Worm (Caenorhabditis elegans): ENCODE results near the gene T25B9.11.
"Not testable (repeated sequence)": the region's sequence is repeated elsewhere in the genome, so short reads cannot be mapped to it uniquely, and the experiment has no call there.

The T25B9.11 gene

DNA sequence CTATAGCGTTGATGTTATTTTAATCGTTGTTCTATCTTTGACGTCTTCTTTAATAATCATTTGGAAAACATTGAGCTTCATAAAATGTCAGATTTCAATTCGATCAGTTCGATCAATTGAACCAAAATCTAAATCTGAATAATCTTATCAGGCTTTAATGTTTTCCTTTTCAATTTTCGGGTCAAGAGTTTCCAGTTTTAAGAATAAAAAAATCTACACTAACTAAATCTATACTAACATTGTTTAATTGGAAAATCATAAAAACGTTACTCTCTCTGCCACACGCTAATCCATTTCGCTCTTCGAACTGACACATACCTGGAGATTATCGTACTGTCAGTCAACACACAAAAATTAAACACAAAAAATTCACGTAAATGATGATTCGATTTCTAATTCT is at the start of gene T25B9.11:
T25B9.11 (plus strand) TSS at position 301 of the 400 bp plus-strand sequence.
- TF ChIP-seq unc-62 (GFP tag; optimal IDR thresholded peaks at IDR 0.05), result no peak

DNA sequence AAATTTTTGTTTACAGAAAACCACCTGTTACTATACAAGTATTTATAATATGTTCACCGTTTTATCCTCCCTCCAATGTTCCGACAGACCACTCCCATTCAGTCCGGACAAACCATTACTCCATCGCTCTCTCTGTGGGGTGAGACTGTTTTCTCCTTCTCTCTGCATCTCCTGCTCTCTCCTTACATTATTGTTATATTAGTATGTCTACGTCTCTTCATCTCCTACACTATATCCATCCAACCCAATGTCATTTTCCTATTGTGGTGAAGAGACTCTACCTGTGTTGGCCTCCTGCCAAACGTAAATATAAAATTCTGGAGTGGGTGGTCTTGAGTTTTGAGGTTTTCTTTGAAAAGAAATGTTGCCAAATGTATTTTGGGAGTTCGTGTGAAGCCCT is 49.7 kb upstream of the T25B9.11 start:
- no peak for TF ChIP-seq unc-62 (GFP tag; optimal IDR thresholded peaks at IDR 0.05)

DNA sequence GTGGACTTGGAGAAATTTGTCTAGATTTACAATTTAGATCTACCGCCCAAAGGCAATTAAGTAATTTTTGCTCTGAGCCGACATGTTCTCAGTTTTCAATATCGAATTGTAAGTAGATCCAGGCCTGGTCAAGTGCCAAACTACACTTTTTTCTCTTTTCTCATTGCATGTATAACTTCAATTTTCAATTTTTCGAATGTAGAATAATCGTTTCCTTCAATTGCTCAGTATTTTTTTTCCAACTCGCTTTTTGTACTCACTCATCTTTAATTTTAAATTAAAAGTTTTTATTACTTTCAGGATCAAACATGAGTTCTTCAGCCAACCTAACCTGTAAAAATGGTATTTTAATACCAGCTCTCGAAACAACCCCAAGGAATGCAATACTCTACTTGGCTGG is 48.0 kb upstream of the T25B9.11 start, which contains the start of gene ncx-3:
ncx-3 (plus strand) TSS at position 301 of the 400 bp plus-strand sequence.
- no peak for TF ChIP-seq unc-62 (GFP tag; optimal IDR thresholded peaks at IDR 0.05)

DNA sequence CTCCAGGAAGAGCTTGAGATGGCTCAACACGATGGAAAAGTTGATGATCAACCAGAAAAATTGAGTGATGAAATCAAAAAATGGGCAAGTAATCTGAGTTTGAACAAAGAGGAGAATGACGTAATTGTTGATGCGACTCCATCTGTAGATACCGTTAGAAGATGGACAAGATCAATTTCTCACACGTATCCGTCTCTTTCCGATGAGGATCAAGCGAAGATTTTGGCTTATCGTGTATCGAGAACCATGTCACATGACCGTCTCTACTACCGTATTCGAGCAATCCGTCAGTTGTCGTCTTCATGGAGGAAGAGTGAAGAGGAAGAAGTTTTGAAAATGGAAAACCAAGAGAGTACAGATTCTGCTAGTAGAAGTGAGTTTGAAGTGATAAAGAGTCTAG is 46.2 kb upstream of the T25B9.11 start:
- TF ChIP-seq unc-62 (GFP tag; optimal IDR thresholded peaks at IDR 0.05), result no peak

DNA sequence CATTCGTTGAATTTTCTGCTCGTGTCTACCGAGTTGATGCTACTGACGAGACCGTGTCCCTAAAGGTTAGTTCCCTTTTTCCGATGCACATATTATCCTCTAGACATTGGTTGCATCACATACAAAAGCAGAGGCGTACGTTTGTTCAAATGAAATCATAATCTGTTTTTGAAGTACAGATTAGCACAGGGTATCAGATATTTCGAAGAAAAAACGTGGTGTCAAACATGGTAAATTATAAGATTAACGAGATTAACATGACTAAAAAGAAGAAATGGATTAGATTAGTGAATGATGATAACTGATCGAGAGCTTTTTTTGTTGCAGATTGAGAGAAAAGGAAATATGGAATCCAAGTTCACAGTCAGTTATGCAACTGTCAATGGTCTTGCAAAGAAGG is 45.4 kb upstream of the T25B9.11 start:
- TF ChIP-seq unc-62 (GFP tag; optimal IDR thresholded peaks at IDR 0.05), result no peak

DNA sequence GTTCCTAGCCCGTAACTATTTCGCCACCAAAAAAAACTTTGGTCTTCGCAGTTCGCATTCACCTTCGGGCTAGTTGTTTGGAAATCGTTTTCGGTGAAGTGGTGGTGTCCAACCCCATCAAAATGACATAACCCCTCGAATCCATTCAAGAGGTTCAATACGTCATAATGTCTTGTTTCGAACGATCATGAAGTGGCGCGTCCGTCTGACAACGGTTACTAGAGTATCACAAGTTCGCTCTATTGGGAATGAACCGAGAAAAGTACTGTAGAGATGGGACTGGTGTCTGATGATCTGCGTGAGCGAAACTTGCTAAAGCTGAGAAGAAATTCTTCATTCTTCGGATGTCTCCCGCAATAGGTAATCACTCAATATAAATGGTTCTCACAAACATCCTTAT is 36.6 kb upstream of the T25B9.11 start, which contains the start of gene ZC168.2:
ZC168.2 (plus strand) TSS at position 301 of the 400 bp plus-strand sequence.
- TF ChIP-seq unc-62 (GFP tag; optimal IDR thresholded peaks at IDR 0.05), result no peak

DNA sequence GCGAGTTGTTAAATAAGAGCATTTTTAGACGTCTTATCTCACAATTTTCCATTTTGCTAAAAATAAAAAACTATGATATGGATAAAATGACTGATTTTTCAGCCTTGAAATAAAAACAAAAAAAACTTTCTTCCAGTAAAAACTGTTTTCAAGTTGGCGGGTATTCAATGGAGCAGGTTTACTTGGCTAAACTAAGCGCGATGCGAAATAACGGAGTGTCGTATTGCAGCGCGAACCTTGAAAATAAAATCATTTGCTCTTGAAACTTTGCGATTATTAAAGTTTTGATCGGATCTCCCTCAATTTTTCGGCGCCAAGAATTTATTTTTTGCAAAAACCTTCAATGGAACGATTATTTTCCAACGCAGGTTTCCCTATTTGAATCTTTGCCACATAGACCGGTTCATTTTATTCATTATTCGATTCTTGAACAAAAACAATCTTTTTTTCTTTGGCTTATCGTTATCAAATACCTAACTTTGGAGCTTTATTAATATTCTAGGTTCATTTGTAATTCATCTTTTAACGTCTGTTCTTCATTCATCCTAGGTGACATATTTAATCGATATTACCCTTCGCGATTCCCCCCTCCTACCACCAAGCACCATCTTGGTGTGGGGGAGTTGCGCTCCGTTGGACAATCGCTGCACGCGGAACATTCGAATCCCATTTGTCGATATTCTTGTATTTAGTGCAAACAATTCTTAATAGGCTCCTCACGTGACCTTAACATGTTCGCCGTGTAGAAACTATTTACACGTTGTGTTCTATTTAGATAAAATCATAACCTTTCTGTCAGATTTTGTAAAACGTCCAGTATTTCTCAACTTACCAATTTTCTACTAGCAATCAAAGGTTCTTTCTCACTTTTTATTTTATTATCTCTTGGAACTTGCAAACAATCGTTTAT is 29.5 kb upstream of the T25B9.11 start, which contains the start of the genes orc-5 and cyb-1:
orc-5 (minus strand) TSS at position 62 of the 910 bp plus-strand sequence.
cyb-1 (plus strand) TSS at position 690 of the 910 bp plus-strand sequence.
- no peak for TF ChIP-seq unc-62 (GFP tag; optimal IDR thresholded peaks at IDR 0.05)

DNA sequence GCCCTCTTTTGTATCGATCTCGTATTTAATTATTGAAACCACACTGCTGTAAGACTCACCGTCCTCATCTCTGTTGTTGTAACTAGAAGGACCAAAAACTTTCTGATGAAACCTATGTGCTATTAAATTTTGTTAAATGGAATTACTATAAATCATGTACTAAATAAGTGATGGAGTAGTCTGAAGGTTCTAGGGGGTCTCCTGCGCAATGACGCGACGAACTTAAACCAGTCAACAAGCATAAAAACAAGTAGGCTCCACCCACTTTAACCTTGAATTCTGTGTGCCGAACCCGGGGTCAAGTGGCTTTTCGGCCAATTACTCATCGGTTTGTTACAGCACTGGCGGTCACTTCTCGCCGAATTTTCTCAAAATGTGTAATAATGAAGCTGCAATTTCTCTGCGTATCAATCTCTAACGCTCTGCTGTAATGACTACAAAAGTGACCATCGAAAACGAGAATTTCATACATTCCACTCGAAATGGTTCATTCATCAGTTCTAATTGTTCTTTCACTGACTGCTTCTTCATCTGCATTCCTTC is 27.2 kb upstream of the T25B9.11 start, which contains the start of gene grl-21:
grl-21 (plus strand) TSS at position 464 of the 543 bp plus-strand sequence.
- no peak for TF ChIP-seq unc-62 (GFP tag; optimal IDR thresholded peaks at IDR 0.05)

DNA sequence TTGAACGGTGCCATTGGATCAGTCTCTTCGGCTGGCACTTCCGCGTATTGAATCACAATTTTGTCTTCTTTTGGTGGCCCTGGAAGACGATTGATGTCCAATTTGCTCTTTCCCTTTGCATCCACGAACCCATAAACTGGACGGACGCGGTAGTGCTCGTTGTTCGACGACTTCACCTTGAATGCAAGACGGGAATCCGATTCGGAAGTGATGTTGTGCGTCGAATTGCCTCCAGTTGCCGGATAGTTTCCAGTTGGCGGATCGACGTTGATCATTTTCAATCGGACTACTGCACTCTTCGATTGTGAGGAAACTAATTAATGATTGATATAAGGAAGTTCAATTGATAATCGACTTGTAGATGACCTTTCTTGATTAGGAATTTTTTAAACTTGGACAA is 26.0 kb upstream of the T25B9.11 start, which contains the start of gene ssp-34:
ssp-34 (minus strand) TSS at position 275 of the 400 bp plus-strand sequence.
- no peak for TF ChIP-seq unc-62 (GFP tag; optimal IDR thresholded peaks at IDR 0.05)

DNA sequence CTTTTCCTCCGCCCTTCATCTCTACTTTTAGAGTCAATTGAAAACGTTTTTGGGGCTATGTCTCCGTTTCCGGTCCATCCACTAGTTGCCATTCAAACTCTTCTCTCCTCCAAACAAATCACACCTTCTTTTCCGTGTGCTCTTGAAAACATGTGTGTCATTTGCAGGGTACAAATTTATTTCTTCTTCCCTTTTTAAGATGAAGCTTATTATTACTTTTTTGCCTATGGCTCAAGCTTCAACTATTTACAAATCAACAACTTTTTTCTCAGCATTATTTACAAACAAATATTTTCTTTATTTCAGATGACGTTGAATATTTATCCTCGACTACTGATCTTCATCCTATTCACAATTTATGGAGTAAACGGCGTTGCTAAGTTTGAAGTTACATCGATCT is 19.8 kb upstream of the T25B9.11 start, which contains the start of gene T25B9.3:
T25B9.3 (plus strand) TSS at position 301 of the 400 bp plus-strand sequence.
- TF ChIP-seq unc-62 (GFP tag; optimal IDR thresholded peaks at IDR 0.05), result no peak

DNA sequence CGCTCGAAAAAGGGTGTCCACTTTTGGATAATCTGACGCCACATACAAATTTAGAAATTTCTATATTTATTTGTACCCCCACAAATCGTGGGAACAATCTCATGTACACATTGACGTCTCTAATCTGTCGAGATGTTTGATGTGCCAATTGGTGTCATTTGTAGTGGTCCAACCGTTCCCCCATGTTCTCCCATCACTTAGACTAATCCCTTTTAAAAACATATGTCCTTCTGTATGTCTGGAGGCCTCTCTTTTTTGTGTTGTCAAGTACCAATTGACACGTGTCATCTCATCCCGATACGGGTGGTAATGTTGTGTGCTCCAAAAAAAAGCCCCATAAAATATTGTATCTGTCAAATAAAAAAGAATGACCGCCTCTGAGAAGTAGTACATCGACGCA is 19.0 kb upstream of the T25B9.11 start:
- TF ChIP-seq unc-62 (GFP tag; optimal IDR thresholded peaks at IDR 0.05), result no peak

DNA sequence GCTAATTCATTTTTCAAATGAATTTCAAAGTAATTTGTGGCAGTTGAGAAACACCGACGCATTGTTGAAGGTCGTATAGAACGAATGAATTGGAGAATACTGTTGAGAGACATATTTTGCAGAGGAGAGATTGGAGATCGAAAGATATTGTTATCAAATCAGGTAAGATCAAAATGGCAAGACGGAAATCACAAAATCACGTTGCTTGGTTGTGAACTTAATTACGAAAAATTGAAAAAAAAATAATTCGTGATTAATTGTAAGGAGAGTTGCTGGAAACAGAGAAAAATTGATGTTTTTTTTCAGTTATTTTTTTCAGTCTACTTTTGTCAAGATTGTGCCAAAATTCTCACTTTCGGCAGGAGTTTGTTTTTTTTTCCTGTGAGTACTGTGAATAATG is 14.3 kb upstream of the T25B9.11 start, which contains the start of gene T25B9.1:
T25B9.1 (minus strand) TSS at position 101 of the 400 bp plus-strand sequence.
- no peak for TF ChIP-seq unc-62 (GFP tag; optimal IDR thresholded peaks at IDR 0.05)

DNA sequence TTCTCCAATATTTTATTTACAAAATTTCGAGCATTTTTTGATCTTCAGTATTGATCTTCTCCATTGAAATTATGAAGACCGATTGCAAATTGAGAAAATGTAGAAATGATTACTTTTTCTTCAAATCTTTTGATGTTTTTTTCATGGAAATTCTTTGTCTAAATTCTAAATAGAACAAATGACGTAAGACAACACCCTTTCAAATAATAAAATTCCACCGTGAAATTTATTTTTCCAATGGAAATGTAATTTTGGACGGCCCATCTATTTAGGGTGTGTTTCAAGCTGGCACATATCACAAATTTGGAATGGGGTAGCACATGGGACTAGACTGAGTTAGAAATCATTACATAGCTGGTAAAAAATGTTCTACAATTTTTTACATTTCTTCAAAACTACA is 12.6 kb upstream of the T25B9.11 start, which contains the start of gene T25B9.2:
T25B9.2 (minus strand) TSS at position 101 of the 400 bp plus-strand sequence.
- TF ChIP-seq unc-62 (GFP tag; optimal IDR thresholded peaks at IDR 0.05), result not testable (repeated sequence)

DNA sequence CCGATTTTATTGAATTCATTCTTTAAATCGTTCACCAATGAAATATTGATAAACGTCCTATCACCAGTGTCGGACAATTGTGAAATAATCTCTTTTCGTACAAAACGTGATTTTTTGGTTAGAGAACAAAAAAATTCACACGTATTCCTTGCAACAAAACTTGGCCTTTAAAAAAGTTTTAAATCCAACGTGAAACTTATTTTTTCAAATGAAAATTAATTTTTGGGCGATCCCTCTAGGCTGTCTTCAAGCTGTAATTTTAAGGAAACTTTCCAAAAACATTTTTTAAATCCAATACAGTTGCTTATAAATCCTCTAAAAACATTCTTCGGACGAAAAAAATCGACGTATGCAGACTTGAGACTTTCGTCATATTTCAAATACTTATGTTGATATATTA is 9.6 kb upstream of the T25B9.11 start, which contains the start of gene T25B9.5:
T25B9.5 (minus strand) TSS at position 101 of the 400 bp plus-strand sequence.
- no peak for TF ChIP-seq unc-62 (GFP tag; optimal IDR thresholded peaks at IDR 0.05)

DNA sequence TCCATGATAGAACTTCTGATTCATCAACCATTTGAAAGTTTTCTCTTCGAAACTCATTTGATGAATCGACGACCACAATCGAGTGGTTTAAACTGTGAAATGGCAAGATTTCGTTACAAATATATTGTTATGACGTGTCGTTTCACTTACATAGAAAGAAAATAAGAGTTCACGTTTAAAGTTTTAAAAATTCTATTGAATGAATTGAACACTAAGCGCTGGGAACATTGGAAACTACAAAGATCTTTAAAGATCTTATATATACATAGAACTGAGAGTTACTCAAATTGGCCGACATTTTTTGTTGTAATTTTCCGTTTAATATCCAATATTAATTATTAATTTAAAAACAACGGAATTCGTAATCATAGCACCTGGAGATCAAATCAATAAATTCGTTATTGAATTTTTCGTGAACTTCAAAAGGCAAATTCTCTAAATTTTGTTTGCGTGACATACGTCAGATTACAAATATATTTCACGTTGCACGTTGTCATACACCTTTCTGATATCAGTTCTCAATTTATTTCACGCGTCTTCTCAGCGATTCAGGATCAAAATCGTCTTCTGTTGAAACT is 6.6 kb upstream of the T25B9.11 start, which contains the start of the genes T25B9.4 and T25B9.6:
T25B9.4 (minus strand) TSS at position 101 of the 578 bp plus-strand sequence.
T25B9.6 (plus strand) TSS at position 528 of the 578 bp plus-strand sequence.
- TF ChIP-seq unc-62 (GFP tag; optimal IDR thresholded peaks at IDR 0.05), result no peak

All from whole organism, dauer.